Fruit fly (Drosophila melanogaster) whole organism, wandering third instar larva: ENCODE data around the gene meso18E.

Source experiments
- Abd-B ChIP-seq: fragments of >200 bp; optimal IDR thresholded peaks from 2 replicates; lab custom pipeline; 2017; ENCODE audit warnings: missing biosample characterization, missing genetic modification characterization
- CG32264 ChIP-seq: fragments of 200-800 bp; sonication (Bioruptor generic); optimal IDR thresholded peaks from 2 replicates; lab custom pipeline; 2016; ENCODE audit warnings: missing biosample characterization, missing genetic modification characterization
- CG9705 ChIP-seq: fragments of 200-800 bp; sonication (Bioruptor generic); optimal IDR thresholded peaks from 2 replicates; lab custom pipeline; 2018; ENCODE audit warnings: missing biosample characterization, mild to moderate bottlenecking, missing genetic modification characterization
- CrebA ChIP-seq: fragments of 200-800 bp; sonication (Bioruptor generic); optimal IDR thresholded peaks from 2 replicates; lab custom pipeline; 2016; ENCODE audit warnings: missing biosample characterization, mild to moderate bottlenecking, missing genetic modification characterization, borderline replicate concordance
- Dfd ChIP-seq: fragments of >200 bp; optimal IDR thresholded peaks from 2 replicates; lab custom pipeline; 2017; ENCODE audit warnings: missing biosample characterization, missing genetic modification characterization
- Dif ChIP-seq: fragments of 200-275, 200-300 bp; sonication (Bioruptor generic); optimal IDR thresholded peaks from 2 replicates; lab custom pipeline; 2018; ENCODE audit warnings: missing biosample characterization, missing genetic modification characterization; ENCODE audit not compliant: partially characterized antibody
- GATAd ChIP-seq: sonication (Bioruptor generic); optimal IDR thresholded peaks from 2 replicates; lab custom pipeline; 2016; ENCODE audit warnings: missing biosample characterization, missing genetic modification characterization
- HLH106 ChIP-seq: fragments of 200-800 bp; optimal IDR thresholded peaks from 3 replicates; lab custom pipeline; 2019; ENCODE audit warnings: missing biosample characterization, mild to moderate bottlenecking, missing genetic modification characterization, moderate library complexity
- Hnf4 ChIP-seq: fragments of 200-800 bp; sonication (Bioruptor generic); optimal IDR thresholded peaks from 2 replicates; lab custom pipeline; 2016; ENCODE audit warnings: missing biosample characterization, mild to moderate bottlenecking, missing genetic modification characterization
- Hr78 ChIP-seq: fragments of >200 bp; optimal IDR thresholded peaks from 2 replicates; lab custom pipeline; 2017; ENCODE audit warnings: missing biosample characterization, missing genetic modification characterization
- Hr83 ChIP-seq: fragments of 200-300 bp; sonication (Bioruptor generic); optimal IDR thresholded peaks from 2 replicates; lab custom pipeline; 2016; ENCODE audit warnings: missing biosample characterization, mild to moderate bottlenecking, missing genetic modification characterization, moderate library complexity; ENCODE audit not compliant: poor library complexity, severe bottlenecking
- Jra ChIP-seq: sonication (Bioruptor generic); optimal IDR thresholded peaks from 2 replicates; lab custom pipeline; 2016; ENCODE audit warnings: missing biosample characterization, missing genetic modification characterization
- Mio ChIP-seq: sonication (Bioruptor generic); optimal IDR thresholded peaks from 2 replicates; lab custom pipeline; 2016; ENCODE audit warnings: missing biosample characterization, missing genetic modification characterization
- Myc ChIP-seq: fragments of >200 bp; optimal IDR thresholded peaks from 2 replicates; lab custom pipeline; 2017
- N ChIP-seq: fragments of >200 bp; optimal IDR thresholded peaks from 2 replicates; lab custom pipeline; 2018; ENCODE audit warnings: missing biosample characterization, missing external identifiers, missing genetic modification characterization
- OdsH ChIP-seq: fragments of 200-800 bp; sonication (Bioruptor generic); optimal IDR thresholded peaks from 2 replicates; lab custom pipeline; 2016; ENCODE audit warnings: missing biosample characterization, mild to moderate bottlenecking, missing genetic modification characterization
- Rel ChIP-seq, 2 experiments: fragments of 200-800 bp; sonication (Bioruptor generic) in 1 of 2; optimal IDR thresholded peaks; 2 replicates in 1 of 2; 3 replicates in 1 of 2; lab custom pipeline; 2016 to 2019; ENCODE audit warnings: mild to moderate bottlenecking in 2 of 2, missing biosample characterization in 2 of 2, missing genetic modification characterization in 2 of 2, moderate library complexity in 1 of 2
- Sp1 ChIP-seq: fragments of 200-800 bp; sonication (Bioruptor generic); optimal IDR thresholded peaks from 3 replicates; lab custom pipeline; 2019; ENCODE audit warnings: missing biosample characterization, mild to moderate bottlenecking, missing genetic modification characterization, moderate library complexity
- Vsx2 ChIP-seq: fragments of 200-300, 225-300 bp; sonication (Bioruptor generic); optimal IDR thresholded peaks from 2 replicates; lab custom pipeline; 2018; ENCODE audit warnings: missing biosample characterization, missing genetic modification characterization; ENCODE audit not compliant: partially characterized antibody
- br ChIP-seq: fragments of 200-800 bp; sonication (Bioruptor generic); optimal IDR thresholded peaks from 2 replicates; lab custom pipeline; 2016; ENCODE audit warnings: missing biosample characterization, missing genetic modification characterization
- brk ChIP-seq: fragments of 200-800 bp; sonication (Bioruptor generic); optimal IDR thresholded peaks from 2 replicates; lab custom pipeline; 2016; ENCODE audit warnings: missing biosample characterization, mild to moderate bottlenecking, missing genetic modification characterization
- dl ChIP-seq, 2 experiments: fragments of 175-275, 200-275 bp in 1 of 2; fragments of 200-275 bp in 1 of 2; sonication (Bioruptor generic); optimal IDR thresholded peaks; lab custom pipeline; 2018; ENCODE audit warnings: mild to moderate bottlenecking in 2 of 2, missing biosample characterization in 2 of 2, missing genetic modification characterization in 2 of 2, moderate library complexity in 2 of 2; ENCODE audit not compliant: partially characterized antibody in 2 of 2, insufficient read depth in 1 of 2
- dmrt93B ChIP-seq: fragments of 200-800 bp; sonication (Bioruptor generic); optimal IDR thresholded peaks from 2 replicates; lab custom pipeline; 2018; ENCODE audit warnings: missing biosample characterization, mild to moderate bottlenecking, missing genetic modification characterization
- dsf ChIP-seq: sonication (Bioruptor generic); optimal IDR thresholded peaks from 2 replicates; lab custom pipeline; 2016; ENCODE audit warnings: missing biosample characterization, missing genetic modification characterization, borderline replicate concordance
- ey ChIP-seq: fragments of 200-800 bp; sonication (Bioruptor generic); optimal IDR thresholded peaks from 2 replicates; lab custom pipeline; 2016; ENCODE audit warnings: missing biosample characterization, missing genetic modification characterization
- foxo ChIP-seq, 2 experiments: fragments of 200-800 bp; sonication (Bioruptor generic); optimal IDR thresholded peaks; 2 replicates in 1 of 2; 3 replicates in 1 of 2; lab custom pipeline; 2016 to 2017; ENCODE audit warnings: missing biosample characterization in 2 of 2, missing genetic modification characterization in 2 of 2
- fru ChIP-seq: fragments of 200-800 bp; sonication (Bioruptor generic); optimal IDR thresholded peaks from 3 replicates; lab custom pipeline; 2016; ENCODE audit warnings: missing biosample characterization, mild to moderate bottlenecking, missing genetic modification characterization
- h ChIP-seq: fragments of 200-800 bp; sonication (Bioruptor generic); optimal IDR thresholded peaks from 3 replicates; lab custom pipeline; 2016; ENCODE audit warnings: missing biosample characterization, mild to moderate bottlenecking, missing genetic modification characterization
- jim ChIP-seq: fragments of 175-275, 200-325 bp; sonication (Bioruptor generic); optimal IDR thresholded peaks from 2 replicates; lab custom pipeline; 2016; ENCODE audit warnings: missing biosample characterization, mild to moderate bottlenecking, missing genetic modification characterization
- lola ChIP-seq: fragments of >200 bp; optimal IDR thresholded peaks from 2 replicates; lab custom pipeline; 2017; ENCODE audit warnings: missing biosample characterization, missing genetic modification characterization
- pan ChIP-seq: fragments of >200 bp; optimal IDR thresholded peaks from 2 replicates; lab custom pipeline; 2017
- psq ChIP-seq: fragments of 200-800 bp; sonication (Bioruptor generic); optimal IDR thresholded peaks from 3 replicates; lab custom pipeline; 2017; ENCODE audit warnings: missing biosample characterization, mild to moderate bottlenecking, missing genetic modification characterization, moderate library complexity
- rgr ChIP-seq: fragments of 200-800 bp; sonication (Bioruptor generic); optimal IDR thresholded peaks from 3 replicates; lab custom pipeline; 2016; ENCODE audit warnings: missing biosample characterization, mild to moderate bottlenecking, missing genetic modification characterization
- sage ChIP-seq: fragments of 200-800 bp; sonication (Bioruptor generic); optimal IDR thresholded peaks from 2 replicates; lab custom pipeline; 2016; ENCODE audit warnings: missing biosample characterization, mild to moderate bottlenecking, missing genetic modification characterization
- sv ChIP-seq: fragments of 200-800 bp; sonication (Bioruptor generic); optimal IDR thresholded peaks from 3 replicates; lab custom pipeline; 2016; ENCODE audit warnings: missing biosample characterization, missing genetic modification characterization
- tai ChIP-seq: sonication (Bioruptor generic); optimal IDR thresholded peaks from 2 replicates; lab custom pipeline; 2016; ENCODE audit warnings: missing biosample characterization, missing genetic modification characterization
- usp ChIP-seq: fragments of >200 bp; optimal IDR thresholded peaks from 2 replicates; lab custom pipeline; 2017; ENCODE audit warnings: missing biosample characterization, missing genetic modification characterization
- woc ChIP-seq: sonication (Bioruptor generic); optimal IDR thresholded peaks from 2 replicates; lab custom pipeline; 2016; ENCODE audit warnings: missing biosample characterization, mild to moderate bottlenecking, missing genetic modification characterization

Gene meso18E

dm6 chrX:19750626-19751149 is 37.8 kb upstream of the meso18E start, which contains the start of gene Abcd3:
TSS of gene Abcd3 (plus strand) at chrX:19750770.
- TF ChIP-seq dl (GFP tag; optimal IDR thresholded peaks at IDR 0.05; lab: Kevin White, UChicago; ENCODE audit: insufficient read depth in 1 of 2, partially characterized antibody in 2 of 2) (no peak), Sp1 (peak; percentile 47), Myc (lab: Kevin White, UChicago) (peak; percentile 88), foxo (GFP tag; optimal IDR thresholded peaks at IDR 0.05; lab: Kevin White, UChicago) (no peak), Dif (GFP tag; lab: Kevin White, UChicago) (no peak), CG9705 (GFP tag; lab: Kevin White, UChicago) (no peak), woc (GFP tag; lab: Kevin White, UChicago) (peak; percentile 9), sage (GFP tag; lab: Kevin White, UChicago) (no peak), Abd-B (GFP tag; lab: Kevin White, UChicago) (no peak), pan (lab: Kevin White, UChicago) (no peak), CG32264 (no peak), tai (GFP tag; lab: Kevin White, UChicago) (no peak), rgr (GFP tag; lab: Kevin White, UChicago) (peak; percentile 0), sv (no peak), Hr83 (no peak), Hr78 (no peak), h (GFP tag; lab: Kevin White, UChicago) (peak; percentile 28), fru (GFP tag; lab: Kevin White, UChicago) (peak; percentile 34), Rel (GFP tag; optimal IDR thresholded peaks at IDR 0.05; lab: Kevin White, UChicago) (no peak), Rel (tag; optimal IDR thresholded peaks at IDR 0.05; lab: Kevin White, UChicago) (peak; percentile 15), usp (GFP tag; lab: Kevin White, UChicago) (no peak), Mio (no peak), dsf (GFP tag; lab: Kevin White, UChicago) (no peak), dmrt93B (GFP tag; lab: Kevin White, UChicago) (no peak), jim (GFP tag; lab: Kevin White, UChicago) (no peak), Hnf4 (GFP tag; lab: Kevin White, UChicago) (no peak), HLH106 (peak; percentile 9), OdsH (peak; percentile 22), lola (GFP tag; lab: Kevin White, UChicago) (no peak), psq (GFP tag; lab: Kevin White, UChicago) (peak; percentile 7), ey (GFP tag; lab: Kevin White, UChicago) (no peak), br (GFP tag; lab: Kevin White, UChicago) (peak; percentile 27), Vsx2 (GFP tag; lab: Kevin White, UChicago) (no peak), brk (GFP tag; lab: Kevin White, UChicago) (no peak), N (GFP tag; lab: Kevin White, UChicago) (no peak), CrebA (GFP tag; lab: Kevin White, UChicago) (no peak), Dfd (GFP tag; lab: Kevin White, UChicago) (no peak), Jra (GFP tag; lab: Kevin White, UChicago) (no peak), GATAd (GFP tag; lab: Kevin White, UChicago) (no peak)

- TF ChIP-seq foxo (GFP tag; optimal IDR thresholded peaks at IDR 0.05; lab: Kevin White, UChicago): peak in 1 of 2 experiments; percentile 31
- no peak for TF ChIP-seq sage (GFP tag; lab: Kevin White, UChicago)
Measured at dm6 chrX:19748565-19748964, 35.7 kb upstream of the meso18E start.

- TF ChIP-seq tai (GFP tag; lab: Kevin White, UChicago): no peak
- TF ChIP-seq br (GFP tag; lab: Kevin White, UChicago): no peak
- TF ChIP-seq Myc (lab: Kevin White, UChicago): no peak
- no peak for TF ChIP-seq sage (GFP tag; lab: Kevin White, UChicago)
- TF ChIP-seq rgr (GFP tag; lab: Kevin White, UChicago): no peak
- TF ChIP-seq lola (GFP tag; lab: Kevin White, UChicago): no peak
- no peak for TF ChIP-seq Vsx2 (GFP tag; lab: Kevin White, UChicago)
- no peak for TF ChIP-seq jim (GFP tag; lab: Kevin White, UChicago)
- no peak for TF ChIP-seq psq (GFP tag; lab: Kevin White, UChicago)
- TF ChIP-seq pan (lab: Kevin White, UChicago): no peak
- TF ChIP-seq fru (GFP tag; lab: Kevin White, UChicago): no peak
- TF ChIP-seq dsf (GFP tag; lab: Kevin White, UChicago): no peak
- TF ChIP-seq Hnf4 (GFP tag; lab: Kevin White, UChicago): no peak
- no peak for TF ChIP-seq CG32264
- TF ChIP-seq h (GFP tag; lab: Kevin White, UChicago): no peak
Measured at dm6 chrX:19748014-19748413, 35.2 kb upstream of the meso18E start, which contains the start of gene Alr. TSS of gene Alr (plus strand) at chrX:19748314.
